Fruit fly (Drosophila melanogaster) whole organism, prepupa: ENCODE data around the gene dpr10.

ENCODE experiments used
- CG6854 ChIP-seq: fragments of 200-800 bp; sonication (Bioruptor generic); optimal IDR thresholded peaks from 2 replicates; lab custom pipeline; 2017; ENCODE audit warnings: missing biosample characterization, mild to moderate bottlenecking, missing genetic modification characterization
- Ets96B ChIP-seq: fragments of 200-800 bp; optimal IDR thresholded peaks from 2 replicates; lab custom pipeline; 2019; ENCODE audit warnings: missing biosample characterization, mild to moderate bottlenecking, missing genetic modification characterization, moderate library complexity
- Lpt ChIP-seq: fragments of 200-800 bp; sonication (Bioruptor generic); optimal IDR thresholded peaks from 3 replicates; lab custom pipeline; 2016; ENCODE audit warnings: missing biosample characterization, missing genetic modification characterization

dm6 chr3L:10205823-10206222 is 19.9 kb upstream of the dpr10 start:
- TF ChIP-seq Ets96B: no peak
- no peak for TF ChIP-seq CG6854
- TF ChIP-seq Lpt: no peak
